Fruit fly (Drosophila melanogaster) whole organism, embryonic: ENCODE data around the gene SCCRO.
A peak's percentile ranks its signal among the peaks of the same experiment; 100 is the strongest.

Experiments
- B-H2 ChIP-seq: fragments of 200-800 bp; sonication (Bioruptor generic); optimal IDR thresholded peaks from 2 replicates; lab custom pipeline; 2018; ENCODE audit warnings: missing biosample characterization, mild to moderate bottlenecking, missing genetic modification characterization
- CG10274 ChIP-seq: fragments of 200-800 bp; sonication (Bioruptor generic); optimal IDR thresholded peaks from 3 replicates; lab custom pipeline; 2017; ENCODE audit warnings: missing biosample characterization, mild to moderate bottlenecking, missing genetic modification characterization
- CG10565 ChIP-seq: fragments of 200-800 bp; sonication (Bioruptor generic); optimal IDR thresholded peaks from 3 replicates; lab custom pipeline; 2016; ENCODE audit warnings: missing biosample characterization, mild to moderate bottlenecking, missing genetic modification characterization
- CG14667 ChIP-seq: fragments of 200-800 bp; sonication (Bioruptor generic); IDR thresholded peaks from 2 replicates; pipeline ENCODE4 v1.3.6; 2022; ENCODE audit warnings: missing biosample characterization, missing genetic modification characterization
- CG15696 ChIP-seq: fragments of 200-800 bp; sonication (Bioruptor generic); optimal IDR thresholded peaks from 2 replicates; lab custom pipeline; 2019; ENCODE audit warnings: missing biosample characterization, mild to moderate bottlenecking, missing genetic modification characterization, moderate library complexity
- CG16813 ChIP-seq: fragments of 200-800 bp; sonication (Bioruptor generic); IDR thresholded peaks from 3 replicates; pipeline ENCODE4 v1.3.6; 2022; ENCODE audit warnings: missing biosample characterization, missing genetic modification characterization; ENCODE audit not compliant: partially characterized antibody
- CG16815 ChIP-seq: fragments of 200-800 bp; sonication (Bioruptor generic); optimal IDR thresholded peaks from 3 replicates; lab custom pipeline; 2017; ENCODE audit warnings: missing biosample characterization, mild to moderate bottlenecking, missing genetic modification characterization
- CG17568 ChIP-seq: fragments of 200-800 bp; sonication (Bioruptor generic); optimal IDR thresholded peaks from 2 replicates; lab custom pipeline; 2018; ENCODE audit warnings: missing biosample characterization, mild to moderate bottlenecking, missing genetic modification characterization, moderate library complexity
- CG18011 ChIP-seq: fragments of 200-800 bp; sonication (Bioruptor generic); optimal IDR thresholded peaks from 2 replicates; lab custom pipeline; 2017; ENCODE audit warnings: missing biosample characterization, missing genetic modification characterization, mild to moderate bottlenecking, moderate library complexity, missing genotype
- CG3065 ChIP-seq: fragments of 200-800 bp; sonication (Bioruptor generic); optimal IDR thresholded peaks from 2 replicates; lab custom pipeline; 2016; ENCODE audit warnings: missing biosample characterization, missing genetic modification characterization
- CG32532 ChIP-seq: fragments of 200-800 bp; sonication (Bioruptor generic); IDR thresholded peaks from 2 replicates; pipeline ENCODE4 v1.3.6; 2022; ENCODE audit warnings: missing biosample characterization, missing genetic modification characterization
- CG34376 ChIP-seq: fragments of 200-800 bp; sonication (Bioruptor generic); optimal IDR thresholded peaks from 2 replicates; lab custom pipeline; 2018; ENCODE audit warnings: missing biosample characterization, mild to moderate bottlenecking, missing genetic modification characterization
- CG3838 ChIP-seq: fragments of 200-800 bp; sonication (Bioruptor generic); optimal IDR thresholded peaks from 3 replicates; lab custom pipeline; 2016; ENCODE audit warnings: missing biosample characterization, missing genetic modification characterization
- CG3847 ChIP-seq: fragments of 200-800 bp; sonication (Bioruptor generic); IDR thresholded peaks from 2 replicates; pipeline ENCODE4 v1.3.6; 2022; ENCODE audit warnings: missing biosample characterization, missing genetic modification characterization
- CG4730 ChIP-seq: fragments of 200-800 bp; sonication (Bioruptor generic); IDR thresholded peaks from 2 replicates; pipeline ENCODE4 v1.3.6; 2022; ENCODE audit warnings: missing biosample characterization, missing genetic modification characterization
- CG6175 ChIP-seq: fragments of 200-800 bp; sonication (Bioruptor generic); IDR thresholded peaks from 3 replicates; pipeline ENCODE4 v1.3.6; 2022; ENCODE audit warnings: missing biosample characterization, missing genetic modification characterization
- CG8765 ChIP-seq: fragments of 200-800 bp; sonication (Bioruptor generic); IDR thresholded peaks from 2 replicates; pipeline ENCODE4 v1.3.6; 2022; ENCODE audit warnings: missing biosample characterization, missing genetic modification characterization
- CG8944 ChIP-seq: fragments of 200-800 bp; sonication (Bioruptor generic); optimal IDR thresholded peaks from 3 replicates; lab custom pipeline; 2016; ENCODE audit warnings: missing biosample characterization, missing genetic modification characterization
- CG9215 ChIP-seq: fragments of 200-800 bp; sonication (Bioruptor generic); IDR thresholded peaks from 2 replicates; pipeline ENCODE4 v1.3.6; 2022; ENCODE audit warnings: missing biosample characterization, missing genetic modification characterization
- D ChIP-seq, 2 experiments: fragments of 200-800 bp in 1 of 2; fragments of >200 bp in 1 of 2; sonication (Bioruptor generic) in 1 of 2; optimal IDR thresholded peaks; 2 replicates in 1 of 2; 3 replicates in 1 of 2; lab custom pipeline; 2017; ENCODE audit warnings: mild to moderate bottlenecking in 1 of 2, missing biosample characterization in 1 of 2, missing genetic modification characterization in 1 of 2, missing genetic modification reagents in 1 of 2
- Deaf1 ChIP-seq: fragments of 200-800 bp; optimal IDR thresholded peaks from 3 replicates; lab custom pipeline; 2019; ENCODE audit warnings: missing biosample characterization, mild to moderate bottlenecking, missing genetic modification characterization, moderate library complexity
- Dip3 ChIP-seq: fragments of 200-800 bp; sonication (Bioruptor generic); optimal IDR thresholded peaks from 3 replicates; lab custom pipeline; 2016; ENCODE audit warnings: missing biosample characterization, missing genetic modification characterization
- Ets65A ChIP-seq: fragments of 200-800 bp; sonication (Bioruptor generic); peaks from one replicate; lab custom pipeline; 2016; ENCODE audit warnings: missing biosample characterization, missing genetic modification characterization
- HLHmδ ChIP-seq: fragments of 200-800 bp; sonication (Bioruptor generic); optimal IDR thresholded peaks from 2 replicates; lab custom pipeline; 2018; ENCODE audit warnings: missing biosample characterization, mild to moderate bottlenecking, missing genetic modification characterization, moderate library complexity
- Lhr ChIP-seq: fragments of 200-800 bp; sonication (Bioruptor generic); optimal IDR thresholded peaks from 3 replicates; lab custom pipeline; 2017; ENCODE audit warnings: mild to moderate bottlenecking, missing biosample characterization, missing genetic modification reagents, missing genetic modification characterization
- Lim3 ChIP-seq: fragments of 200-800 bp; sonication (Bioruptor generic); IDR thresholded peaks from 2 replicates; pipeline ENCODE4 v1.3.6; 2022; ENCODE audit warnings: missing biosample characterization, missing genetic modification characterization
- MESR4 ChIP-seq: fragments of 200-800 bp; sonication (Bioruptor generic); optimal IDR thresholded peaks from 2 replicates; lab custom pipeline; 2018; ENCODE audit warnings: missing biosample characterization, mild to moderate bottlenecking, missing genetic modification characterization, moderate library complexity
- Max ChIP-seq: fragments of 200-800 bp; sonication (Bioruptor generic); optimal IDR thresholded peaks from 2 replicates; lab custom pipeline; 2016; ENCODE audit warnings: missing biosample characterization, mild to moderate bottlenecking, missing genetic modification characterization
- Sox100B ChIP-seq: fragments of 200-800 bp; sonication (Bioruptor generic); optimal IDR thresholded peaks from 3 replicates; lab custom pipeline; 2018; ENCODE audit warnings: missing biosample characterization, mild to moderate bottlenecking, missing genetic modification characterization
- ara ChIP-seq: fragments of 200-800 bp; sonication (Bioruptor generic); IDR thresholded peaks from 2 replicates; pipeline ENCODE4 v1.3.6; 2022; ENCODE audit warnings: missing biosample characterization, missing genetic modification characterization
- bowl ChIP-seq: fragments of 200-800 bp; sonication (Bioruptor generic); IDR thresholded peaks from 2 replicates; pipeline ENCODE4 v1.3.6; 2022; ENCODE audit warnings: missing biosample characterization, missing genetic modification characterization
- chm ChIP-seq: fragments of 200-800 bp; sonication (Bioruptor generic); IDR thresholded peaks from 2 replicates; pipeline ENCODE4 v1.3.6; 2022; ENCODE audit warnings: missing biosample characterization, missing genetic modification characterization
- crp ChIP-seq, 2 experiments: fragments of 200-800 bp; sonication (Bioruptor generic); optimal IDR thresholded peaks; 2 replicates in 1 of 2; 3 replicates in 1 of 2; lab custom pipeline; 2017; ENCODE audit warnings: missing biosample characterization in 2 of 2, missing genetic modification characterization in 2 of 2, mild to moderate bottlenecking in 1 of 2, moderate library complexity in 1 of 2
- ems ChIP-seq: fragments of 200-800 bp; sonication (Bioruptor generic); optimal IDR thresholded peaks from 3 replicates; lab custom pipeline; 2016; ENCODE audit warnings: missing biosample characterization, missing genetic modification characterization
- exex ChIP-seq: fragments of 200-800 bp; sonication (Bioruptor generic); optimal IDR thresholded peaks from 4 replicates; lab custom pipeline; 2018; ENCODE audit warnings: missing biosample characterization, mild to moderate bottlenecking, missing genetic modification characterization, moderate library complexity
- fd64A ChIP-seq: fragments of 200-800 bp; sonication (Bioruptor generic); optimal IDR thresholded peaks from 3 replicates; lab custom pipeline; 2018; ENCODE audit warnings: missing biosample characterization, mild to moderate bottlenecking, missing genetic modification characterization
- gce ChIP-seq: fragments of 200-800 bp; sonication (Bioruptor generic); IDR thresholded peaks from 3 replicates; pipeline ENCODE4 v1.3.6; 2022; ENCODE audit warnings: missing biosample characterization, missing genetic modification characterization
- gcm2 ChIP-seq: fragments of 200-800 bp; sonication (Bioruptor generic); optimal IDR thresholded peaks from 2 replicates; lab custom pipeline; 2016; ENCODE audit warnings: missing biosample characterization, missing genetic modification characterization
- gsb-n ChIP-seq: fragments of 200-800 bp; sonication (Bioruptor generic); optimal IDR thresholded peaks from 3 replicates; lab custom pipeline; 2018; ENCODE audit warnings: missing biosample characterization, mild to moderate bottlenecking, missing genetic modification characterization
- insv ChIP-seq, 2 experiments: fragments of 200-800 bp; sonication (Bioruptor generic); optimal IDR thresholded peaks; 3 replicates each; lab custom pipeline; 2016 to 2018; ENCODE audit warnings: missing biosample characterization in 2 of 2, missing genetic modification characterization in 2 of 2
- lov ChIP-seq, 2 experiments: fragments of 200-800 bp in 1 of 2; fragments of >200 bp in 1 of 2; sonication (Bioruptor generic) in 1 of 2; IDR thresholded peaks in 1 of 2; optimal IDR thresholded peaks in 1 of 2; 2 replicates in 1 of 2; 3 replicates in 1 of 2; pipeline versions ENCODE4 v1.3.6 to Lab custom; 2017 to 2022; ENCODE audit warnings: missing biosample characterization in 1 of 2, missing genetic modification characterization in 1 of 2
- prd ChIP-seq, 3 experiments: fragments of >200 bp in 2 of 3; fragments of 200-800 bp in 1 of 3; sonication (Bioruptor generic) in 1 of 3; optimal IDR thresholded peaks in 2 of 3; IDR thresholded peaks in 1 of 3; 2 replicates in 2 of 3; 3 replicates in 1 of 3; pipeline versions ENCODE4 v1.3.6 to Lab custom; 2017 to 2022; ENCODE audit warnings: missing biosample characterization in 1 of 3, missing genetic modification characterization in 1 of 3
- psq ChIP-seq: fragments of 200-800 bp; sonication (Bioruptor generic); optimal IDR thresholded peaks from 2 replicates; lab custom pipeline; 2017; ENCODE audit warnings: missing biosample characterization, missing genetic modification characterization
- repo ChIP-seq: fragments of 200-800 bp; sonication (Bioruptor generic); optimal IDR thresholded peaks from 2 replicates; lab custom pipeline; 2016; ENCODE audit warnings: missing biosample characterization, missing genetic modification characterization
- salm ChIP-seq: fragments of 200-800 bp; sonication (Bioruptor generic); optimal IDR thresholded peaks from 2 replicates; lab custom pipeline; 2018; ENCODE audit warnings: missing biosample characterization, mild to moderate bottlenecking, missing genetic modification characterization
- sim ChIP-seq: fragments of 200-800 bp; sonication (Bioruptor generic); IDR thresholded peaks from 2 replicates; pipeline ENCODE4 v1.3.6; 2022; ENCODE audit warnings: missing biosample characterization, missing genetic modification characterization
- tll ChIP-seq, 2 experiments: fragments of 200-800 bp in 1 of 2; fragments of >200 bp in 1 of 2; sonication (Bioruptor generic) in 1 of 2; optimal IDR thresholded peaks; 2 replicates each; lab custom pipeline; 2017 to 2019; ENCODE audit warnings: missing biosample characterization in 2 of 2, missing genetic modification characterization in 2 of 2, mild to moderate bottlenecking in 1 of 2, moderate library complexity in 1 of 2
- toy ChIP-seq: fragments of 200-800 bp; sonication (Bioruptor generic); IDR thresholded peaks from 2 replicates; pipeline ENCODE4 v1.3.6; 2022; ENCODE audit warnings: missing biosample characterization, missing genetic modification characterization
- wdn ChIP-seq: fragments of 200-800 bp; sonication (Bioruptor generic); IDR thresholded peaks from 2 replicates; pipeline ENCODE4 v1.3.6; 2022; ENCODE audit warnings: missing biosample characterization, missing genetic modification characterization

The SCCRO gene

DNA sequence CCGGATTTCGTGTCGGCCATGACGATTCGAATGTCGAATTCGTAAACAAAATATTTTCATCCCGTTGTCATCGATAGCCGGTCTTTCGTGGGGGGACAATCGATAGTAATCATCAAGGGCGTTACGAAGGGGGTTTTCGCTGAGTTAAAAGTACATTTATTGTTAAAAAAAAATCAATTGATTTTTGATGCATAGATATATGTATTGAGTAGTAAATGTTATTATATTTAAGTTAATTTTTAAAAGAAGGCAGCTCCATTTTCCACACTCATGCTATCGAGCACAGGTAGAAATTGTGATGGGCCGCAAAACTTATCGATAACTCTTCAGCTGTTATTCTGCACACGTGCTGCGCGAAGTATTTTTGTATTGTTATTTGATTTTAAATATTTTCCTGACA, 17.3 kb downstream of the SCCRO start, which contains the start of the genes mrn and CG12301 (continued):
- TF ChIP-seq B-H2 (no peak), Lim3 (GFP tag; lab: Robert Waterston, UW) (no peak), CG3838 (GFP tag; lab: Kevin White, UChicago) (peak; percentile 47), insv (GFP tag; optimal IDR thresholded peaks at IDR 0.05; lab: Kevin White, UChicago) (peak in 1 of 2 experiments; percentile 60), repo (no peak), gcm2 (peak; percentile 49), exex (tag; lab: Kevin White, UChicago) (no peak), HLHmδ (no peak), CG6175 (peak; percentile 90), CG3065 (GFP tag; lab: Kevin White, UChicago) (peak; percentile 7), CG15696 (tag; lab: Kevin White, UChicago) (peak; percentile 7), CG16815 (GFP tag; lab: Kevin White, UChicago) (no peak), CG8765 (peak; percentile 95), CG32532 (GFP tag; lab: Robert Waterston, UW) (peak; percentile 94), gce (GFP tag; lab: Robert Waterston, UW) (peak; percentile 83; the same call in 2 of the 3 replicates), lov (optimal IDR thresholded peaks at IDR 0.05; lab: Kevin White, UChicago) (no peak), lov (GFP tag; IDR thresholded peaks at IDR 0.05; lab: Robert Waterston, UW) (0 out of 3 replicates have a peak, but pooled peaks have one; percentile 37), CG10274 (no peak), CG14667 (peak; percentile 87), ems (GFP tag; lab: Kevin White, UChicago) (peak; percentile 65), Deaf1 (tag; lab: Kevin White, UChicago) (peak; percentile 85), CG10565 (no peak), bowl (GFP tag; lab: Robert Waterston, UW) (no peak), Lhr (no peak), CG17568 (GFP tag; lab: Kevin White, UChicago) (no peak), MESR4 (no peak), sim (GFP tag; lab: Robert Waterston, UW) (peak; percentile 46; the same call in 1 of the 2 replicates), CG34376 (GFP tag; lab: Kevin White, UChicago) (peak; percentile 40), CG16813 (peak; percentile 92), toy (0 out of 2 replicates have a peak, but pooled peaks have one; percentile 39), salm (tag; lab: Kevin White, UChicago) (no peak), Ets65A (GFP tag; lab: Kevin White, UChicago) (peak; percentile 93), ara (GFP tag; lab: Robert Waterston, UW) (peak; percentile 96), CG8944 (peak; percentile 22), CG4730 (peak; percentile 88), fd64A (no peak), gsb-n (tag; lab: Kevin White, UChicago) (no peak), psq (GFP tag; lab: Kevin White, UChicago) (peak; percentile 44), wdn (peak; percentile 68), CG9215 (GFP tag; lab: Robert Waterston, UW) (peak; percentile 91), chm (GFP tag; lab: Robert Waterston, UW) (0 out of 2 replicates have a peak, but pooled peaks have one; percentile 48), Sox100B (no peak), tll (GFP tag; optimal IDR thresholded peaks at IDR 0.05; lab: Kevin White, UChicago) (no peak), D (optimal IDR thresholded peaks at IDR 0.05; lab: Kevin White, UChicago) (no peak), D (GFP tag; optimal IDR thresholded peaks at IDR 0.05; lab: Kevin White, UChicago) (no peak), CG18011 (GFP tag; lab: Kevin White, UChicago) (peak; percentile 44), prd (optimal IDR thresholded peaks at IDR 0.05; lab: Kevin White, UChicago) (no peak), prd (GFP tag; IDR thresholded peaks at IDR 0.05; lab: Robert Waterston, UW) (peak; percentile 96), Dip3 (GFP tag; lab: Kevin White, UChicago) (peak; percentile 70), Max (GFP tag; lab: Kevin White, UChicago) (peak; percentile 95), crp (GFP tag; optimal IDR thresholded peaks at IDR 0.05; lab: Kevin White, UChicago) (peak; percentile 49 to 89), CG3847 (GFP tag; lab: Robert Waterston, UW) (peak; percentile 85)
